Worm (Caenorhabditis elegans): ENCODE results near the gene nlp-22.

The nlp-22 gene

ce11 chrX:2365890-2366289 lies 24.0 kb upstream of the nlp-22 start, which contains the start of gene T24D8.6:
T24D8.6 (minus strand) TSS chrX:2365990.
- no peak for TF ChIP-seq unc-120 (tag; optimal IDR thresholded peaks at IDR 0.05; ENCODE audit: poor library complexity, severe bottlenecking)
- no peak for TF ChIP-seq bed-3 (GFP tag; optimal IDR thresholded peaks at IDR 0.05)
- no peak for TF ChIP-seq ceh-43 (GFP tag; optimal IDR thresholded peaks at IDR 0.05)
- TF ChIP-seq ceh-83 (GFP tag; optimal IDR thresholded peaks at IDR 0.05) = no peak
- no peak for TF ChIP-seq lsy-2 (tag; optimal IDR thresholded peaks at IDR 0.05)
- no peak for TF ChIP-seq sem-2 (GFP tag; optimal IDR thresholded peaks at IDR 0.05)
- TF ChIP-seq elt-3 (tag; optimal IDR thresholded peaks at IDR 0.05) = no peak
- TF ChIP-seq elt-1 (tag; optimal IDR thresholded peaks at IDR 0.05; ENCODE audit: borderline replicate concordance, insufficient read depth) = no peak
- TF ChIP-seq sptf-1 (tag; optimal IDR thresholded peaks at IDR 0.05) = no peak
- TF ChIP-seq ces-1 (GFP tag; optimal IDR thresholded peaks at IDR 0.05) = no peak
- no peak for TF ChIP-seq zip-8 (tag; optimal IDR thresholded peaks at IDR 0.05)
- TF ChIP-seq pha-4 (tag; optimal IDR thresholded peaks at IDR 0.05) = no peak
- no peak for TF ChIP-seq unc-62 (GFP tag; optimal IDR thresholded peaks at IDR 0.05)
- no peak for TF ChIP-seq M03D4.4 (tag; optimal IDR thresholded peaks at IDR 0.05)
- TF ChIP-seq snpc-4 (tag; optimal IDR thresholded peaks at IDR 0.05) = no peak

DNA sequence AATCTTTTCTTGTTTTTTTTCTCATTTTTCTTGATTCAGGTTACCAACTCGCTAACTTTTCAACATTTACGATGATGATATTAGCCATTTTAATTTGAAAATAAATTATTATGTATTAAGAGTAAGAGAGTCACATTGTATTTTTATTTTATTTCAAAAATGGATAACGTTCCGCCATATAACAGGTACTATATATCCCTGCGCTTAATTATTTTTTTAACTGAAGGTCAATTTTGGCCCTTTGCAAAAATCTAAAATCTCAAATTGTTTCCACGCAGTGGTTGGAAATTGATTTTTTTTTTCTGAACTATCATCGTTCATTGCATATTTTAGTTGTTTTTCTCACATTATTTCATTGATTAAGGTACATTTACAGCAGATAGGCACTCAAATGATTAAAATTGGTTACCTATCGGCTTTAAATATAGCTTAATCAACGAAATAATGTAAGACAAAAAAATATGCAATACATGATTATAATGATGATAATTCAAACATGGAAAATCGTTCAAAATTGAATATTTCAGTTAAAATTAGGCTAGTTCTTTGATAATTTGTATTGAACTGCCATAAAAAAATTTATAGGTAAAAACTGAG lies 22.9 kb upstream of the nlp-22 start:
- no peak for TF ChIP-seq tbx-8 (GFP tag; optimal IDR thresholded peaks at IDR 0.05)
- TF ChIP-seq nhr-237 (tag; optimal IDR thresholded peaks at IDR 0.05) = peak; percentile 61

DNA sequence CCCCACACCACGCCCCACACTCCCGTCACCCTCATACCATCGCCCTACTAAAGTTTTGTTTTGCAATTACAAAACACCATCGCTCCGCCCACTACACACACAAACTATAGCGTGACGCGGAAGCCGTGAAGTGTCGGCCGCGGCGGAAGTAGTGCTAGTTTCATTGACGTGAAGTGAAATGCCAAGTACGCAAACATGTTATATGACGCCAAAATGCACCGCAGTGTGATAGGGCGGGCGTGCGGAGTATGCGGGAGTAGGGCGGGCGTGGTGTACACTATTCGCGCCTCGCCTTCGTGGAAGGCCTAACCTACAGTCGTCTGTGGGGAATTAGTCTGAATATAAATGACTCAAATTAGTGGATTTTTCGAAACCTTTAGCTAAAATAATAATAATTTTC lies 21.0 kb upstream of the nlp-22 start:
- TF ChIP-seq flh-1 (GFP tag; optimal IDR thresholded peaks at IDR 0.05) = no peak
- no peak for TF ChIP-seq nhr-28 (tag; optimal IDR thresholded peaks at IDR 0.05)
- TF ChIP-seq ceh-39 (tag; optimal IDR thresholded peaks at IDR 0.05) = no peak
- TF ChIP-seq ztf-11 (tag; optimal IDR thresholded peaks at IDR 0.05) = no peak
- TF ChIP-seq nhr-76 (tag; optimal IDR thresholded peaks at IDR 0.05) = no peak
- no peak for TF ChIP-seq mls-2 (tag; optimal IDR thresholded peaks at IDR 0.05)
- no peak for TF ChIP-seq lsy-2 (tag; optimal IDR thresholded peaks at IDR 0.05)
- no peak for TF ChIP-seq ceh-43 (GFP tag; optimal IDR thresholded peaks at IDR 0.05)
- no peak for TF ChIP-seq unc-62 (GFP tag; optimal IDR thresholded peaks at IDR 0.05)

DNA sequence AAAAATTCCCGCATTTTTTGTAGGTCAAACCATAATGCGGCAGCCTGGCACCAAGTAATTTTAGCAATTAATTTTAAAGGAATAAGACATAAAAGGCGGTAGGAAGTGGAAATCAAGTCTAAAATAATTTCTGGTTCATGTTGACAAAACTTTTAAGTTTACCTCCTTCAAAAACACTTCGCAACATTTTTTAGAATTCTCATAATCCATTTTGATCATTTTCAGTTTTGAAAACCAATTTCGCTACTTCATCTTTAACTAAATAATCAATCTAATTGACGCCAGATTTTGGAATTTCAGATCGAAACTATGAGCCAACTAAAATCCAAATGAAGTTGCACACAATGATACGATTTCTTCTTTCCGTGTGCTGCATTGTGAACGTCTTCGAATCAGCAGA lies 17.9 kb upstream of the nlp-22 start, which contains the start of gene lgc-40:
Gene lgc-40, plus strand, starts transcription at position 301 of the 400 bp plus-strand sequence.
- TF ChIP-seq flh-1 (GFP tag; optimal IDR thresholded peaks at IDR 0.05) = no peak
- TF ChIP-seq lin-32 (GFP tag; optimal IDR thresholded peaks at IDR 0.05) = no peak
- no peak for TF ChIP-seq mab-5 (tag; optimal IDR thresholded peaks at IDR 0.05)
- TF ChIP-seq bed-3 (GFP tag; optimal IDR thresholded peaks at IDR 0.05) = no peak
- no peak for TF ChIP-seq lsy-2 (tag; optimal IDR thresholded peaks at IDR 0.05)
- TF ChIP-seq nhr-12 (tag; optimal IDR thresholded peaks at IDR 0.05) = no peak
- TF ChIP-seq ces-1 (GFP tag; optimal IDR thresholded peaks at IDR 0.05) = no peak

ce11 chrX:2352929-2353328 lies 11.0 kb upstream of the nlp-22 start:
- TF ChIP-seq nhr-28 (tag; optimal IDR thresholded peaks at IDR 0.05) (no peak), lin-32 (GFP tag; optimal IDR thresholded peaks at IDR 0.05) (no peak), ces-1 (GFP tag; optimal IDR thresholded peaks at IDR 0.05) (no peak), mls-2 (tag; optimal IDR thresholded peaks at IDR 0.05) (no peak), mab-5 (tag; optimal IDR thresholded peaks at IDR 0.05) (no peak), lin-13 (tag; optimal IDR thresholded peaks at IDR 0.05) (no peak), sptf-1 (tag; optimal IDR thresholded peaks at IDR 0.05) (no peak), snpc-4 (tag; optimal IDR thresholded peaks at IDR 0.05) (no peak), blmp-1 (tag; optimal IDR thresholded peaks at IDR 0.05) (no peak)

- TF ChIP-seq lin-13 (tag; optimal IDR thresholded peaks at IDR 0.05) (no peak), unc-62 (GFP tag; optimal IDR thresholded peaks at IDR 0.05) (peak; percentile 80), unc-120 (tag; optimal IDR thresholded peaks at IDR 0.05; ENCODE audit: poor library complexity, severe bottlenecking) (peak; percentile 16)
Measured at ce11 chrX:2347962-2348361, 6.1 kb upstream of the nlp-22 start.

- TF ChIP-seq zip-8 (tag; optimal IDR thresholded peaks at IDR 0.05) (no peak), flh-1 (GFP tag; optimal IDR thresholded peaks at IDR 0.05) (no peak), elt-1 (tag; optimal IDR thresholded peaks at IDR 0.05; ENCODE audit: borderline replicate concordance, insufficient read depth) (no peak), nhr-2 (tag; optimal IDR thresholded peaks at IDR 0.05) (no peak), unc-120 (tag; optimal IDR thresholded peaks at IDR 0.05; ENCODE audit: poor library complexity, severe bottlenecking) (no peak), hlh-1 (tag; optimal IDR thresholded peaks at IDR 0.05) (no peak), nhr-28 (tag; optimal IDR thresholded peaks at IDR 0.05) (no peak), mab-5 (tag; optimal IDR thresholded peaks at IDR 0.05) (no peak), tbx-8 (GFP tag; optimal IDR thresholded peaks at IDR 0.05) (no peak), ceh-39 (tag; optimal IDR thresholded peaks at IDR 0.05) (no peak), sptf-1 (tag; optimal IDR thresholded peaks at IDR 0.05) (no peak), sem-2 (GFP tag; optimal IDR thresholded peaks at IDR 0.05) (no peak), snpc-4 (tag; optimal IDR thresholded peaks at IDR 0.05) (no peak), M03D4.4 (tag; optimal IDR thresholded peaks at IDR 0.05) (no peak), unc-62 (GFP tag; optimal IDR thresholded peaks at IDR 0.05) (no peak), lin-13 (tag; optimal IDR thresholded peaks at IDR 0.05) (no peak)
Measured at ce11 chrX:2344666-2345065, 2.8 kb upstream of the nlp-22 start, which contains the start of gene nlp-2. nlp-2 (minus strand) TSS chrX:2344766.

Measured in whole organism, mixed stage, embryonic.